Worm (Caenorhabditis elegans): ENCODE data around the gene T22G5.1.

Gene T22G5.1

DNA sequence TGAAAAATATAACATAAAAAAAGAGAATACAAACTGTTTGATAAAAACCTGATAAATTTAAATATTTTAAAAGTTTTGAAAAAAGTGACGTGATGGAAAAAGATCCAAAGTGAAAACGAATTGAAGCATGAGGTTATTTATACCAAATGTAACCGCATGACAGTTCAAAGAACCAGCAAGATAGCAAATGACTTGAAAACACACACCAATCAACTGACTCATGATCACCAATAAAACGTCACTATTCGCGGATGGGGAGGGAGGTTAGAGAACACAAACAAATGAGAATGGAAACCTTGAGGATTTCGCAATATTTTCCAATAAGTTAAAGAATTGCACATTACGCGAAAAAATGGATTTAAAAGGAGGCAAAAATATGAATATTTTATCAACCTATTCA is 32.8 kb downstream of the T22G5.1 start, which contains the start of gene C06B3.7 (continued):
- TF ChIP-seq dpl-1 (GFP tag; optimal IDR thresholded peaks at IDR 0.05) (peak; percentile 45 to 54 (median 52)), irx-1 (tag; optimal IDR thresholded peaks at IDR 0.05) (peak; percentile 63), ama-1 (optimal IDR thresholded peaks at IDR 0.05) (peak; percentile 66), swsn-7 (tag; optimal IDR thresholded peaks at IDR 0.05) (peak; percentile 66), zip-4 (GFP tag; optimal IDR thresholded peaks at IDR 0.05) (peak; percentile 98), isw-1 (GFP tag; IDR thresholded peaks at IDR 0.05) (peak; percentile 16; the same call in 1 of the 2 replicates), ets-5 (GFP tag; IDR thresholded peaks at IDR 0.05) (no peak), dsc-1 (tag; optimal IDR thresholded peaks at IDR 0.05) (peak; percentile 84), nhr-20 (tag; optimal IDR thresholded peaks at IDR 0.05) (peak; percentile 94), snu-23 (GFP tag; optimal IDR thresholded peaks at IDR 0.05) (peak; percentile 90), F16B12.6 (tag; optimal IDR thresholded peaks at IDR 0.05) (no peak)

DNA sequence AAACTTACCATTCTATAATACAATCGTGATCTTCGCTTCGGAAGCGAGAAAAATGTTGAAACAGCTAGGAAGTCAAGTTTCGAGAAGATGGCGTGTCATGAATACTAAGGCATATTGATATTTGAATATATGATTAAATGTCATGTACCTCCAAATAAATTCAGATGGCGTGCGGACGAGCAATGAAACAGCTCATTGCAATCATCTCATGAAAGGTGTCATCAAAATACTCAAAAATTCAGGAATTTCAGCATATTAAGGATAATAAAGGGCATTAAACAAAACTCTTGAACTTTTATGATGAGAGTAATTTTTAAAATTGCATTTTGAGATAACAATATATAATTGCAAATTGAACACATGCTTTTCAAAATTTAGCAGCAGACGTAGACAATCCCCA is 38.8 kb downstream of the T22G5.1 start, which contains the start of gene gcy-32:
Gene gcy-32, minus strand, starts transcription at position 101 of the 400 bp plus-strand sequence.
- TF ChIP-seq ztf-4 (tag; optimal IDR thresholded peaks at IDR 0.05) (no peak), nhr-28 (tag; optimal IDR thresholded peaks at IDR 0.05) (no peak), C16A3.4 (tag; optimal IDR thresholded peaks at IDR 0.05) (no peak), nhr-77 (tag; optimal IDR thresholded peaks at IDR 0.05) (no peak), egl-27 (tag; optimal IDR thresholded peaks at IDR 0.05) (no peak), lin-15B (tag; optimal IDR thresholded peaks at IDR 0.05) (no peak), nhr-12 (tag; optimal IDR thresholded peaks at IDR 0.05) (no peak), dpl-1 (GFP tag; optimal IDR thresholded peaks at IDR 0.05) (no peak), swsn-7 (tag; optimal IDR thresholded peaks at IDR 0.05) (no peak), sox-4 (tag; optimal IDR thresholded peaks at IDR 0.05) (no peak), ceh-63 (GFP tag; optimal IDR thresholded peaks at IDR 0.05) (no peak), hpl-2 (GFP tag; optimal IDR thresholded peaks at IDR 0.05) (no peak), elt-2 (tag; optimal IDR thresholded peaks at IDR 0.05) (no peak), fkh-10 (GFP tag; optimal IDR thresholded peaks at IDR 0.05) (no peak)

DNA sequence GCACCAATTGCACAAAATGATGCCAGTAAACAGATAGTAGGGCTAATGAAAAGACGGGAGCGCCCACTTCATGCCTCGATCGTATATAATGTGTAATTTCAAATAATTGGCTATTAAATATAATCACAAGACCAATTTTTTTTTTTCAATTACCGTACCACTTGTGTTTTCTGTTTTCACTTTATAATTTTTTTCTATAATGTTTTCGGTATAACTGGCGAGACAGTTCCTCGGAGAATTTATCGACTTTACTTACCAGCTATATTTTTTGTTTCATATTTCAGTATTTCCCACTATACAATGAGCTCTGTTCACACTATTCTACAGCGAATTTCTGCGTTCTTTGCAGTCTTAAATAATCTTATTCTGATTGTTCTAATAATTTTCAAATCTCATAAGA is 39.6 kb downstream of the T22G5.1 start, which contains the start of gene str-252:
Gene str-252, plus strand, starts transcription at position 301 of the 400 bp plus-strand sequence.
- TF ChIP-seq Y116A8C.19 (tag; optimal IDR thresholded peaks at IDR 0.05; ENCODE audit: borderline replicate concordance) (no peak), nhr-84 (tag; optimal IDR thresholded peaks at IDR 0.05) (no peak), unc-30 (tag; optimal IDR thresholded peaks at IDR 0.05) (no peak), efl-1 (optimal IDR thresholded peaks at IDR 0.05) (no peak), efl-1 (GFP tag; optimal IDR thresholded peaks at IDR 0.05 in 1 of 2) (no peak), nhr-76 (tag; optimal IDR thresholded peaks at IDR 0.05) (no peak), sptf-1 (tag; optimal IDR thresholded peaks at IDR 0.05) (no peak), nhr-19 (GFP tag; conservative IDR thresholded peaks at IDR 0.05) (no peak), nhr-71 (tag; optimal IDR thresholded peaks at IDR 0.05) (no peak), ceh-8 (GFP tag; optimal IDR thresholded peaks at IDR 0.05) (no peak), efl-3 (GFP tag; optimal IDR thresholded peaks at IDR 0.05) (no peak), dpl-1 (GFP tag; optimal IDR thresholded peaks at IDR 0.05) (no peak), nhr-12 (tag; optimal IDR thresholded peaks at IDR 0.05) (no peak), aha-1 (tag; optimal IDR thresholded peaks at IDR 0.05) (no peak)

DNA sequence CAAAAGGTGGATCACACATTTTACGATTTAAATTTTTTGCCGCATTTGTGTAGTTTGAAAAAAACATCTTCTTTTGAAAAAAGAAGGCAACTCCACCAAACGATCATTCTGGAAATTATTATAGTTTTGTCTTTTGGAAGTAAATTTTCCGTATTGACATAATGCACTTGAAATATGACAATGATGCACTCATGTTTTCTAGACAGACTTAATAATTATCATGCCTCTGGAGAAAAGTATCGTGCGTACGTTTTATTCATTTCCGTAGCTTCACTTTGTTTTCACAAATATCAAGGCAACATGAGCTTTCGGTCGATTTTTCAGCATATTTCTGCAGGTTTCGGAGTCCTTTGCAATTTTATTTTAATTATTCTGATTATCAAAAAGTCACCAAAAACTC is 41.7 kb downstream of the T22G5.1 start, which contains the start of gene str-250:
Gene str-250, plus strand, starts transcription at position 301 of the 400 bp plus-strand sequence.
- TF ChIP-seq jun-1 (tag; optimal IDR thresholded peaks at IDR 0.05): no peak
- TF ChIP-seq aly-2 (tag; optimal IDR thresholded peaks at IDR 0.05): no peak
- TF ChIP-seq mef-2 (tag; optimal IDR thresholded peaks at IDR 0.05): no peak
- TF ChIP-seq lin-13 (GFP tag; optimal IDR thresholded peaks at IDR 0.05): no peak
- TF ChIP-seq ceh-82 (tag; optimal IDR thresholded peaks at IDR 0.05): no peak
- no peak for TF ChIP-seq nhr-76 (tag; optimal IDR thresholded peaks at IDR 0.05)
- TF ChIP-seq grh-1 (GFP tag; IDR thresholded peaks at IDR 0.05): no peak
- no peak for TF ChIP-seq nhr-19 (GFP tag; conservative IDR thresholded peaks at IDR 0.05)

Measured in whole organism, L1 larva.